Worm (Caenorhabditis elegans) whole organism, L3 larva: Measurements from ENCODE around the gene sel-12.
A peak's percentile ranks its signal among the peaks of the same experiment; 100 is the strongest.

Experiments used
- R02D3.7 ChIP-seq: fragments of 150-350 bp; optimal IDR thresholded peaks from 2 replicates; lab custom pipeline; 2014; ENCODE audit warnings: missing biosample characterization, missing genetic modification characterization
- ZK546.5 ChIP-seq: sonication (generic microtip); optimal IDR thresholded peaks from 2 replicates; lab custom pipeline; 2017; ENCODE audit warnings: missing biosample characterization, missing genetic modification characterization
- aly-2 ChIP-seq: fragments of 150-350 bp; optimal IDR thresholded peaks from 2 replicates; lab custom pipeline; 2014; ENCODE audit warnings: missing biosample characterization, missing genetic modification characterization
- ceh-16 ChIP-seq: sonication (generic microtip); optimal IDR thresholded peaks from 2 replicates; lab custom pipeline; 2017; ENCODE audit warnings: missing biosample characterization, missing genetic modification characterization
- ceh-28 ChIP-seq: fragments of 150-350 bp; optimal IDR thresholded peaks from 2 replicates; lab custom pipeline; 2014; ENCODE audit warnings: missing biosample characterization, missing genetic modification reagents, missing genetic modification characterization
- ceh-82 ChIP-seq: fragments of 150-350 bp; optimal IDR thresholded peaks from 2 replicates; lab custom pipeline; 2014; ENCODE audit warnings: missing biosample characterization, missing genetic modification characterization
- ceh-9 ChIP-seq: sonication (generic microtip); optimal IDR thresholded peaks from 2 replicates; lab custom pipeline; 2018; ENCODE audit warnings: missing biosample characterization, missing genetic modification characterization
- daf-12 ChIP-seq: fragments of 150-350 bp; optimal IDR thresholded peaks from 2 replicates; lab custom pipeline; 2014; ENCODE audit warnings: missing biosample characterization, missing genetic modification reagents, missing genetic modification characterization
- egl-27 ChIP-seq: sonication (generic microtip); optimal IDR thresholded peaks from 4 replicates; lab custom pipeline; 2017; ENCODE audit warnings: missing biosample characterization, missing genetic modification reagents, missing genetic modification characterization
- egl-5 ChIP-seq: fragments of 150-350 bp; optimal IDR thresholded peaks from 2 replicates; lab custom pipeline; 2017; ENCODE audit warnings: missing biosample characterization, missing genetic modification reagents, missing genetic modification characterization, inconsistent platforms
- elt-1 ChIP-seq: fragments of 150-350 bp; optimal IDR thresholded peaks from 2 replicates; lab custom pipeline; 2014; ENCODE audit warnings: missing biosample characterization, missing genetic modification characterization
- elt-2 ChIP-seq: sonication (generic microtip); optimal IDR thresholded peaks from 2 replicates; lab custom pipeline; 2016; ENCODE audit warnings: missing genetic modification reagents, mild to moderate bottlenecking, missing genetic modification characterization, missing compliant biosample characterization
- elt-3 ChIP-seq, 3 experiments: fragments of 150-350 bp in 1 of 3; sonication (generic microtip) in 2 of 3; optimal IDR thresholded peaks; 2 replicates in 2 of 3; 4 replicates in 1 of 3; lab custom pipeline; 2014 to 2017; ENCODE audit warnings: missing biosample characterization in 3 of 3, missing genetic modification characterization in 3 of 3
- fkh-10 ChIP-seq: sonication (generic microtip); optimal IDR thresholded peaks from 2 replicates; lab custom pipeline; 2017; ENCODE audit warnings: missing biosample characterization, missing genetic modification reagents, missing genetic modification characterization
- fkh-2 ChIP-seq: fragments of 150-350 bp; optimal IDR thresholded peaks from 2 replicates; lab custom pipeline; 2014; ENCODE audit warnings: missing biosample characterization, missing genetic modification reagents, missing genetic modification characterization
- fos-1 ChIP-seq: fragments of 150-350 bp; optimal IDR thresholded peaks from 2 replicates; lab custom pipeline; 2014; ENCODE audit warnings: missing biosample characterization, missing genetic modification characterization
- hmg-11 ChIP-seq: sonication (generic microtip); optimal IDR thresholded peaks from 2 replicates; lab custom pipeline; 2016; ENCODE audit warnings: missing genetic modification characterization, missing compliant biosample characterization
- jun-1 ChIP-seq: fragments of 150-350 bp; optimal IDR thresholded peaks from 2 replicates; lab custom pipeline; 2014; ENCODE audit warnings: missing biosample characterization, missing genetic modification reagents, missing genetic modification characterization
- lin-15B ChIP-seq: fragments of 150-350 bp; optimal IDR thresholded peaks from 2 replicates; lab custom pipeline; 2014; ENCODE audit warnings: missing biosample characterization, missing genetic modification characterization
- lin-39 ChIP-seq: fragments of 150-350 bp; optimal IDR thresholded peaks from 2 replicates; lab custom pipeline; 2018; ENCODE audit warnings: missing biosample characterization, missing genetic modification reagents, missing genetic modification characterization
- lsy-12 ChIP-seq: sonication (generic microtip); optimal IDR thresholded peaks from 2 replicates; lab custom pipeline; 2016; ENCODE audit warnings: mild to moderate bottlenecking, missing genetic modification characterization, missing compliant biosample characterization
- mdl-1 ChIP-seq: fragments of 150-350 bp; optimal IDR thresholded peaks from 2 replicates; lab custom pipeline; 2014; ENCODE audit warnings: missing biosample characterization, missing genetic modification characterization
- mml-1 ChIP-seq: fragments of 150-350 bp; sonication (generic microtip); optimal IDR thresholded peaks from 3 replicates; lab custom pipeline; 2014; ENCODE audit warnings: missing biosample characterization, missing genetic modification characterization
- nfya-1 ChIP-seq: sonication (generic microtip); optimal IDR thresholded peaks from 2 replicates; lab custom pipeline; 2017; ENCODE audit warnings: missing genetic modification characterization, mild to moderate bottlenecking, missing compliant biosample characterization, antibody characterized with exemption, moderate library complexity; ENCODE audit not compliant: insufficient read depth
- nhr-11 ChIP-seq: fragments of 150-350 bp; optimal IDR thresholded peaks from 2 replicates; lab custom pipeline; 2014; ENCODE audit warnings: missing biosample characterization, missing genetic modification characterization
- nhr-12 ChIP-seq: fragments of 150-350 bp; optimal IDR thresholded peaks from 2 replicates; lab custom pipeline; 2014; ENCODE audit warnings: missing biosample characterization, missing genetic modification characterization
- nhr-23 ChIP-seq: fragments of 150-350 bp; optimal IDR thresholded peaks from 2 replicates; lab custom pipeline; 2014; ENCODE audit warnings: missing biosample characterization, missing genetic modification reagents, missing genetic modification characterization
- nhr-237 ChIP-seq: fragments of 150-350 bp; optimal IDR thresholded peaks from 2 replicates; lab custom pipeline; 2014; ENCODE audit warnings: missing biosample characterization, missing genetic modification characterization
- nhr-25 ChIP-seq: sonication (generic microtip); optimal IDR thresholded peaks from 2 replicates; lab custom pipeline; 2017; ENCODE audit warnings: missing biosample characterization, missing genetic modification characterization
- nhr-28 ChIP-seq: fragments of 150-350 bp; optimal IDR thresholded peaks from 2 replicates; lab custom pipeline; 2014; ENCODE audit warnings: missing biosample characterization, missing genetic modification characterization
- nhr-43 ChIP-seq: sonication (generic microtip); optimal IDR thresholded peaks from 2 replicates; lab custom pipeline; 2016; ENCODE audit warnings: mild to moderate bottlenecking, missing genetic modification characterization, missing compliant biosample characterization; ENCODE audit not compliant: poor library complexity, severe bottlenecking
- nhr-67 ChIP-seq: fragments of 150-350 bp; optimal IDR thresholded peaks from 2 replicates; lab custom pipeline; 2014; ENCODE audit warnings: missing biosample characterization, missing genetic modification characterization
- nhr-77 ChIP-seq: fragments of 150-350 bp; optimal IDR thresholded peaks from 2 replicates; lab custom pipeline; 2014; ENCODE audit warnings: missing biosample characterization, missing genetic modification characterization
- pha-4 ChIP-seq: fragments of 150-350 bp; optimal IDR thresholded peaks from 2 replicates; lab custom pipeline; 2014; ENCODE audit warnings: missing biosample characterization, missing genetic modification reagents, missing genetic modification characterization
- pqm-1 ChIP-seq: fragments of 150-350 bp; optimal IDR thresholded peaks from 2 replicates; lab custom pipeline; 2017; ENCODE audit warnings: missing biosample characterization, missing genetic modification characterization, inconsistent platforms
- sea-2 ChIP-seq: fragments of 150-350 bp; sonication (generic microtip); optimal IDR thresholded peaks from 4 replicates; lab custom pipeline; 2014; ENCODE audit warnings: missing biosample characterization, missing genetic modification reagents, missing genetic modification characterization
- skn-1 ChIP-seq: fragments of 150-350 bp; optimal IDR thresholded peaks from 2 replicates; lab custom pipeline; 2014; ENCODE audit warnings: missing biosample characterization, missing genetic modification characterization
- snpc-4 ChIP-seq: fragments of 150-350 bp; optimal IDR thresholded peaks from 2 replicates; lab custom pipeline; 2014; ENCODE audit warnings: missing biosample characterization, missing genetic modification characterization
- tbx-2 ChIP-seq: sonication (generic microtip); optimal IDR thresholded peaks from 2 replicates; lab custom pipeline; 2016; ENCODE audit warnings: mild to moderate bottlenecking, missing genetic modification characterization, missing compliant biosample characterization
- unc-39 ChIP-seq: sonication (generic microtip); optimal IDR thresholded peaks from 4 replicates; lab custom pipeline; 2017; ENCODE audit warnings: missing biosample characterization, missing genetic modification characterization
- unc-62 ChIP-seq: fragments of 150-350 bp; sonication (generic microtip); optimal IDR thresholded peaks from 4 replicates; lab custom pipeline; 2014; ENCODE audit warnings: missing biosample characterization, missing genetic modification reagents, missing genetic modification characterization
- zag-1 ChIP-seq: fragments of 150-350 bp; optimal IDR thresholded peaks from 2 replicates; lab custom pipeline; 2014; ENCODE audit warnings: missing biosample characterization, missing genetic modification characterization
- ztf-11 ChIP-seq: fragments of 150-350 bp; optimal IDR thresholded peaks from 2 replicates; lab custom pipeline; 2014; ENCODE audit warnings: missing biosample characterization, missing genetic modification characterization
- ztf-4 ChIP-seq: fragments of 150-350 bp; optimal IDR thresholded peaks from 2 replicates; lab custom pipeline; 2014; ENCODE audit warnings: missing biosample characterization, missing genetic modification characterization

The sel-12 gene

ce11 chrX:949466-949865, 33.8 kb downstream of the sel-12 start:
- TF ChIP-seq elt-2 (tag; lab: Kevin White, UChicago) = peak; percentile 43
- TF ChIP-seq nhr-77 (tag; lab: Kevin White, UChicago) = no peak
- TF ChIP-seq ztf-4 (tag; lab: Kevin White, UChicago) = peak; percentile 7
- TF ChIP-seq sea-2 (GFP tag; lab: Kevin White, UChicago) = peak; percentile 71
- peak; percentile 91 for TF ChIP-seq nfya-1 (tag; lab: Kevin White, UChicago)
- TF ChIP-seq nhr-43 (tag; lab: Kevin White, UChicago) = peak; percentile 78
- peak; percentile 10 for TF ChIP-seq fos-1 (tag; lab: Kevin White, UChicago)
- TF ChIP-seq jun-1 (tag; lab: Kevin White, UChicago) = peak; percentile 84
- peak; percentile 47 for TF ChIP-seq daf-12 (tag; lab: Kevin White, UChicago)
- TF ChIP-seq elt-1 = peak; percentile 54
- peak; percentile 82 for TF ChIP-seq unc-62 (GFP tag; lab: Kevin White, UChicago)
- TF ChIP-seq zag-1 (tag; lab: Kevin White, UChicago) = peak; percentile 79
- peak; percentile 81 for TF ChIP-seq pha-4 (tag; lab: Kevin White, UChicago)
- peak; percentile 85 for TF ChIP-seq snpc-4 (tag; lab: Kevin White, UChicago)
- peak; percentile 97 for TF ChIP-seq lin-39
- peak; percentile 76 for TF ChIP-seq egl-27 (tag; lab: Kevin White, UChicago)
- TF ChIP-seq elt-3 (tag; optimal IDR thresholded peaks at IDR 0.05; lab: Kevin White, UChicago) = no peak
- peak; percentile 77 for TF ChIP-seq lin-15B (tag; lab: Kevin White, UChicago)
- peak; percentile 60 for TF ChIP-seq mdl-1
- TF ChIP-seq ztf-11 (tag; lab: Kevin White, UChicago) = peak; percentile 39
- peak; percentile 94 for TF ChIP-seq egl-5 (tag; lab: Kevin White, UChicago)
- TF ChIP-seq nhr-237 = no peak
- TF ChIP-seq nhr-11 (tag; lab: Kevin White, UChicago) = peak; percentile 77
- peak; percentile 82 for TF ChIP-seq lsy-12 (tag; lab: Kevin White, UChicago)
- TF ChIP-seq unc-39 = peak; percentile 8
- TF ChIP-seq ZK546.5 = no peak
- TF ChIP-seq hmg-11 (tag; lab: Kevin White, UChicago) = peak; percentile 100
- TF ChIP-seq nhr-23 (tag; lab: Kevin White, UChicago) = peak; percentile 92
- TF ChIP-seq aly-2 = no peak
- peak; percentile 81 for TF ChIP-seq nhr-25 (tag; lab: Kevin White, UChicago)
- peak; percentile 90 for TF ChIP-seq ceh-82 (tag; lab: Kevin White, UChicago)
- peak; percentile 93 for TF ChIP-seq fkh-10
- TF ChIP-seq ceh-9 (tag; lab: Kevin White, UChicago) = no peak
- TF ChIP-seq ceh-16 (tag; lab: Kevin White, UChicago) = no peak
- TF ChIP-seq nhr-28 (tag; lab: Kevin White, UChicago) = no peak
- no peak for TF ChIP-seq nhr-67 (tag; lab: Kevin White, UChicago)
- TF ChIP-seq tbx-2 (tag; lab: Kevin White, UChicago) = peak; percentile 84
- TF ChIP-seq fkh-2 = peak; percentile 70
- TF ChIP-seq mml-1 (tag; lab: Kevin White, UChicago) = no peak
- peak; percentile 78 for TF ChIP-seq skn-1
- peak; percentile 83 for TF ChIP-seq ceh-28 (tag; lab: Kevin White, UChicago)
- TF ChIP-seq R02D3.7 = peak; percentile 80
- TF ChIP-seq, all 47 proteins: peak for 32

ce11 chrX:950482-950881, 34.8 kb downstream of the sel-12 start, which contains the start of gene arr-1:
Gene arr-1 (plus strand): TSS chrX:950782.
- TF ChIP-seq mdl-1 = no peak
- no peak for TF ChIP-seq fkh-10
- TF ChIP-seq elt-3 (tag; optimal IDR thresholded peaks at IDR 0.05; lab: Kevin White, UChicago) = no peak
- TF ChIP-seq sea-2 (GFP tag; lab: Kevin White, UChicago) = no peak
- TF ChIP-seq elt-1 = no peak
- TF ChIP-seq ztf-11 (tag; lab: Kevin White, UChicago) = no peak
- TF ChIP-seq hmg-11 (tag; lab: Kevin White, UChicago) = no peak
- no peak for TF ChIP-seq nhr-12
- no peak for TF ChIP-seq snpc-4 (tag; lab: Kevin White, UChicago)
- no peak for TF ChIP-seq pqm-1
- TF ChIP-seq tbx-2 (tag; lab: Kevin White, UChicago) = no peak
- TF ChIP-seq ceh-16 (tag; lab: Kevin White, UChicago) = no peak
- no peak for TF ChIP-seq lin-15B (tag; lab: Kevin White, UChicago)
- no peak for TF ChIP-seq nhr-67 (tag; lab: Kevin White, UChicago)
- TF ChIP-seq nhr-43 (tag; lab: Kevin White, UChicago) = no peak
- no peak for TF ChIP-seq unc-62 (GFP tag; lab: Kevin White, UChicago)
- no peak for TF ChIP-seq nhr-25 (tag; lab: Kevin White, UChicago)
